Worm (Caenorhabditis elegans): Measurements from ENCODE around the gene abu-2.

ce11 chrX:1412844-1413243 is 2.4 kb upstream of the abu-2 start, which contains the start of gene srh-19:
- TF ChIP-seq ztf-11 (tag; optimal IDR thresholded peaks at IDR 0.05) (no peak), snpc-1.2 (GFP tag; IDR thresholded peaks at IDR 0.05) (no peak), zag-1 (tag; optimal IDR thresholded peaks at IDR 0.05) (no peak), mdt-29 (GFP tag; IDR thresholded peaks at IDR 0.05) (no peak), jun-1 (tag; optimal IDR thresholded peaks at IDR 0.05) (no peak), tag-97 (GFP tag; IDR thresholded peaks at IDR 0.05) (no peak), ama-1 (optimal IDR thresholded peaks at IDR 0.05) (no peak), ceh-44 (GFP tag; IDR thresholded peaks at IDR 0.05) (no peak), aha-1 (tag) (no peak)
